Worm (Caenorhabditis elegans): ENCODE measurements around the gene R12A1.3.

Gene R12A1.3

ce11 chrV:1464543-1465040 lies 39.0 kb upstream of the R12A1.3 start, which contains the start of the genes fpn-1.2 and pqn-54 (continued):
- TF ChIP-seq T20F7.1 (GFP tag; optimal IDR thresholded peaks at IDR 0.05) (no peak), mxl-2 (GFP tag; conservative IDR thresholded peaks at IDR 0.05) (no peak), set-16 (GFP tag; IDR thresholded peaks at IDR 0.05) (no peak), aly-2 (tag; optimal IDR thresholded peaks at IDR 0.05) (no peak), nhr-237 (tag; optimal IDR thresholded peaks at IDR 0.05) (no peak), ceh-28 (tag; optimal IDR thresholded peaks at IDR 0.05) (no peak), lin-1 (GFP tag; IDR thresholded peaks at IDR 0.05) (no peak), ZK546.5 (tag; optimal IDR thresholded peaks at IDR 0.05) (no peak), zag-1 (tag; optimal IDR thresholded peaks at IDR 0.05) (no peak), D1046.2 (GFP tag; IDR thresholded peaks at IDR 0.05) (no peak), spr-1 (tag; optimal IDR thresholded peaks at IDR 0.05) (no peak), duxl-1 (tag; optimal IDR thresholded peaks at IDR 0.05; ENCODE audit: poor library complexity) (no peak), nhr-77 (tag; optimal IDR thresholded peaks at IDR 0.05) (peak; percentile 26), T26A8.4 (GFP tag; IDR thresholded peaks at IDR 0.05) (no peak), spr-3 (GFP tag; optimal IDR thresholded peaks at IDR 0.05) (no peak), vab-7 (GFP tag; IDR thresholded peaks at IDR 0.05) (no peak), nhr-28 (tag; optimal IDR thresholded peaks at IDR 0.05) (peak; percentile 66), snpc-4 (tag; optimal IDR thresholded peaks at IDR 0.05) (no peak), dmd-9 (GFP tag; IDR thresholded peaks at IDR 0.05) (no peak), cey-2 (tag; optimal IDR thresholded peaks at IDR 0.05; ENCODE audit: borderline replicate concordance, insufficient read depth) (no peak), tag-97 (GFP tag; IDR thresholded peaks at IDR 0.05) (no peak), arid-1 (GFP tag; conservative IDR thresholded peaks at IDR 0.05) (no peak), Y48G9A.11 (GFP tag; IDR thresholded peaks at IDR 0.05) (no peak), lin-13 (GFP tag; optimal IDR thresholded peaks at IDR 0.05) (no peak), madf-5 (GFP tag; IDR thresholded peaks at IDR 0.05) (no peak), ceh-82 (tag; optimal IDR thresholded peaks at IDR 0.05) (no peak), lim-7 (GFP tag; IDR thresholded peaks at IDR 0.05) (no peak), egl-43 (GFP tag; IDR thresholded peaks at IDR 0.05) (no peak), nhr-25 (tag; optimal IDR thresholded peaks at IDR 0.05; ENCODE audit: borderline replicate concordance, insufficient read depth) (no peak), zip-2 (tag; optimal IDR thresholded peaks at IDR 0.05) (no peak), ama-1 (optimal IDR thresholded peaks at IDR 0.05) (no peak), ces-1 (GFP tag; optimal IDR thresholded peaks at IDR 0.05) (no peak)

- no peak for TF ChIP-seq spr-1 (tag; optimal IDR thresholded peaks at IDR 0.05)
- no peak for TF ChIP-seq F37D6.2 (tag; optimal IDR thresholded peaks at IDR 0.05)
- no peak for TF ChIP-seq saeg-2 (GFP tag; IDR thresholded peaks at IDR 0.05)
- TF ChIP-seq zfp-2 (tag; optimal IDR thresholded peaks at IDR 0.05), result no peak
- TF ChIP-seq php-3 (GFP tag; IDR thresholded peaks at IDR 0.05), result no peak
- TF ChIP-seq nhr-77 (tag; optimal IDR thresholded peaks at IDR 0.05), result no peak
- TF ChIP-seq nhr-28 (tag; optimal IDR thresholded peaks at IDR 0.05), result no peak
- no peak for TF ChIP-seq aly-2 (tag; optimal IDR thresholded peaks at IDR 0.05)
- TF ChIP-seq ceh-82 (tag; optimal IDR thresholded peaks at IDR 0.05), result no peak
- no peak for TF ChIP-seq lin-1 (GFP tag; IDR thresholded peaks at IDR 0.05)
- TF ChIP-seq Y48G9A.11 (GFP tag; IDR thresholded peaks at IDR 0.05), result no peak
- TF ChIP-seq nhr-10 (tag; optimal IDR thresholded peaks at IDR 0.05), result no peak
- no peak for TF ChIP-seq nhr-237 (tag; optimal IDR thresholded peaks at IDR 0.05)
- TF ChIP-seq aha-1 (tag), result no peak
- TF ChIP-seq zip-11 (GFP tag; IDR thresholded peaks at IDR 0.05), result no peak
- no peak for TF ChIP-seq egl-27 (tag; optimal IDR thresholded peaks at IDR 0.05)
- no peak for TF ChIP-seq madf-5 (GFP tag; IDR thresholded peaks at IDR 0.05)
- TF ChIP-seq hmg-1.1 (GFP tag; IDR thresholded peaks at IDR 0.05), result no peak
- TF ChIP-seq hlh-30 (tag; optimal IDR thresholded peaks at IDR 0.05; ENCODE audit: insufficient read depth), result no peak
Measured at ce11 chrV:1460069-1460468, 34.5 kb upstream of the R12A1.3 start, which contains the start of gene hacd-1. TSS of gene hacd-1 (plus strand) at chrV:1460369.
